Worm (Caenorhabditis elegans) whole organism, L4 larva: ENCODE measurements around the gene Y53C12A.7.

Experiments used
- F10B5.3 ChIP-seq: sonication (generic microtip); optimal IDR thresholded peaks from 2 replicates; lab custom pipeline; 2016; ENCODE audit warnings: mild to moderate bottlenecking, missing genetic modification characterization, missing compliant biosample characterization
- F37D6.2 ChIP-seq: sonication (generic microtip); optimal IDR thresholded peaks from 2 replicates; lab custom pipeline; 2016; ENCODE audit warnings: mild to moderate bottlenecking, missing genetic modification characterization, missing compliant biosample characterization
- T26A8.4 ChIP-seq: fragments of 200-800 bp; sonication (Bioruptor generic); IDR thresholded peaks from 2 replicates; pipeline ENCODE4 v1.3.6; 2022; ENCODE audit warnings: missing genetic modification characterization, missing compliant biosample characterization
- Y105C5A.15 ChIP-seq: fragments of 200-800 bp; sonication (Bioruptor generic); IDR thresholded peaks from 2 replicates; pipeline ENCODE4 v1.3.6; 2022; ENCODE audit warnings: missing genetic modification characterization, missing compliant biosample characterization
- Y48G9A.11 ChIP-seq: fragments of 200-800 bp; sonication (Bioruptor generic); IDR thresholded peaks from 2 replicates; pipeline ENCODE4 v1.3.6; 2022; ENCODE audit warnings: missing genetic modification reagents, missing genetic modification characterization, missing compliant biosample characterization
- ZK337.2 ChIP-seq: fragments of 200-800 bp; sonication (Bioruptor generic); IDR thresholded peaks from 2 replicates; pipeline ENCODE4 v1.3.6; 2022; ENCODE audit warnings: missing genetic modification reagents, missing genetic modification characterization, missing compliant biosample characterization
- aha-1 ChIP-seq: fragments of 150-350 bp; peaks from one replicate; lab custom pipeline; 2014; ENCODE audit warnings: missing biosample characterization, missing genetic modification characterization
- arid-1 ChIP-seq: fragments of 200-800 bp; sonication (Bioruptor generic); conservative IDR thresholded peaks from 2 replicates; pipeline ENCODE4 v1.3.6; 2022; ENCODE audit warnings: missing genetic modification reagents, missing genetic modification characterization, missing compliant biosample characterization
- ceh-44 ChIP-seq: fragments of 200-800 bp; sonication (Bioruptor generic); IDR thresholded peaks from 2 replicates; pipeline ENCODE4 v1.3.6; 2022; ENCODE audit warnings: missing genetic modification reagents, missing genetic modification characterization, missing compliant biosample characterization
- ceh-62 ChIP-seq: sonication (generic microtip); optimal IDR thresholded peaks from 2 replicates; lab custom pipeline; 2017; ENCODE audit warnings: missing biosample characterization, missing genetic modification characterization
- daf-16 ChIP-seq, 3 experiments: sonication (generic microtip); optimal IDR thresholded peaks; 2 replicates each; lab custom pipeline; 2016 to 2017; ENCODE audit warnings: missing genetic modification characterization in 3 of 3, missing genetic modification reagents in 3 of 3, mild to moderate bottlenecking in 2 of 3, missing compliant biosample characterization in 2 of 3, missing biosample characterization in 1 of 3, moderate library complexity in 1 of 3
- daf-19 ChIP-seq: fragments of 200-800 bp; sonication (Bioruptor generic); conservative IDR thresholded peaks from 2 replicates; pipeline ENCODE4 v1.3.6; 2022; ENCODE audit warnings: missing genetic modification characterization, missing compliant biosample characterization
- dmd-6 ChIP-seq: fragments of 200-800 bp; sonication (Bioruptor generic); IDR thresholded peaks from 2 replicates; pipeline ENCODE4 v1.3.6; 2022; ENCODE audit warnings: missing genetic modification reagents, missing genetic modification characterization, missing compliant biosample characterization
- duxl-1 ChIP-seq: sonication (generic microtip); optimal IDR thresholded peaks from 2 replicates; lab custom pipeline; 2016; ENCODE audit warnings: mild to moderate bottlenecking, missing genetic modification characterization, moderate library complexity, missing compliant biosample characterization; ENCODE audit not compliant: poor library complexity
- dve-1 ChIP-seq: sonication (generic microtip); optimal IDR thresholded peaks from 2 replicates; lab custom pipeline; 2017; ENCODE audit warnings: antibody characterized with exemption, mild to moderate bottlenecking, missing genetic modification characterization, missing compliant biosample characterization; ENCODE audit not compliant: insufficient read depth
- egl-27 ChIP-seq: sonication (generic microtip); optimal IDR thresholded peaks from 3 replicates; lab custom pipeline; 2017; ENCODE audit warnings: missing biosample characterization, missing genetic modification reagents, missing genetic modification characterization
- egl-43 ChIP-seq: fragments of 200-800 bp; sonication (Bioruptor generic); IDR thresholded peaks from 2 replicates; pipeline ENCODE4 v1.3.6; 2022; ENCODE audit warnings: missing genetic modification reagents, missing genetic modification characterization, missing compliant biosample characterization
- fkh-10 ChIP-seq: fragments of 150-350 bp; optimal IDR thresholded peaks from 2 replicates; lab custom pipeline; 2014; ENCODE audit warnings: missing biosample characterization, missing genetic modification reagents, missing genetic modification characterization
- hlh-11 ChIP-seq: fragments of 200-800 bp; sonication (Bioruptor generic); optimal IDR thresholded peaks from 2 replicates; lab custom pipeline; 2018; ENCODE audit warnings: mild to moderate bottlenecking, missing genetic modification characterization, missing compliant biosample characterization
- hmg-1.1 ChIP-seq: fragments of 200-800 bp; sonication (Bioruptor generic); IDR thresholded peaks from 2 replicates; pipeline ENCODE4 v1.3.6; 2022; ENCODE audit warnings: missing genetic modification reagents, missing genetic modification characterization, missing compliant biosample characterization
- lin-38 ChIP-seq: fragments of 200-800 bp; sonication (Bioruptor generic); IDR thresholded peaks from 2 replicates; pipeline ENCODE4 v1.3.6; 2022; ENCODE audit warnings: missing genetic modification reagents, missing genetic modification characterization, missing compliant biosample characterization
- lin-39 ChIP-seq: fragments of 150-350 bp; optimal IDR thresholded peaks from 2 replicates; lab custom pipeline; 2014; ENCODE audit warnings: missing biosample characterization, missing genetic modification reagents, missing genetic modification characterization
- lsy-2 ChIP-seq, 2 experiments: fragments of 150-350 bp in 1 of 2; sonication (generic microtip) in 1 of 2; optimal IDR thresholded peaks; 2 replicates each; lab custom pipeline; 2014 to 2017; ENCODE audit warnings: missing biosample characterization in 2 of 2, missing genetic modification characterization in 2 of 2
- mdt-29 ChIP-seq: fragments of 200-800 bp; sonication (Bioruptor generic); IDR thresholded peaks from 2 replicates; pipeline ENCODE4 v1.3.6; 2022; ENCODE audit warnings: missing genetic modification reagents, missing genetic modification characterization, missing compliant biosample characterization
- nhr-10 ChIP-seq: fragments of 150-350 bp; optimal IDR thresholded peaks from 2 replicates; lab custom pipeline; 2014; ENCODE audit warnings: missing biosample characterization, missing genetic modification characterization
- nhr-102 ChIP-seq: sonication (generic microtip); optimal IDR thresholded peaks from 2 replicates; lab custom pipeline; 2016; ENCODE audit warnings: mild to moderate bottlenecking, missing genetic modification characterization, moderate library complexity, missing compliant biosample characterization
- nhr-28 ChIP-seq: fragments of 150-350 bp; optimal IDR thresholded peaks from 2 replicates; lab custom pipeline; 2014; ENCODE audit warnings: missing biosample characterization, missing genetic modification characterization
- nhr-48 ChIP-seq: sonication (generic microtip); optimal IDR thresholded peaks from 2 replicates; lab custom pipeline; 2016; ENCODE audit warnings: mild to moderate bottlenecking, missing genetic modification characterization, missing compliant biosample characterization
- nhr-77 ChIP-seq: fragments of 150-350 bp; optimal IDR thresholded peaks from 2 replicates; lab custom pipeline; 2014; ENCODE audit warnings: missing biosample characterization, missing genetic modification characterization
- pqm-1 ChIP-seq: sonication (generic microtip); optimal IDR thresholded peaks from 2 replicates; lab custom pipeline; 2017; ENCODE audit warnings: missing biosample characterization, missing genetic modification characterization
- skn-1 ChIP-seq: fragments of 150-350 bp; optimal IDR thresholded peaks from 2 replicates; lab custom pipeline; 2014; ENCODE audit warnings: missing biosample characterization, missing genetic modification characterization
- unc-62 ChIP-seq, 3 experiments: fragments of 150-350 bp in 1 of 3; sonication (generic microtip); optimal IDR thresholded peaks in 2 of 3; peaks in 1 of 3; 1 replicate in 1 of 3; 2 replicates in 2 of 3; lab custom pipeline; 2014 to 2017; ENCODE audit warnings: missing biosample characterization in 3 of 3, missing genetic modification characterization in 3 of 3, missing genetic modification reagents in 3 of 3, missing genotype in 1 of 3
- vab-7 ChIP-seq: fragments of 200-800 bp; sonication (Bioruptor generic); IDR thresholded peaks from 2 replicates; pipeline ENCODE4 v1.3.6; 2022; ENCODE audit warnings: missing genetic modification reagents, missing genetic modification characterization, missing compliant biosample characterization
- zip-2 ChIP-seq: fragments of 150-350 bp; optimal IDR thresholded peaks from 2 replicates; lab custom pipeline; 2014; ENCODE audit warnings: missing biosample characterization, missing genetic modification characterization
- ztf-7 ChIP-seq: fragments of 150-350 bp; optimal IDR thresholded peaks from 2 replicates; lab custom pipeline; 2014; ENCODE audit warnings: missing biosample characterization, missing genetic modification characterization

Y53C12A.7 gene

ce11 chrII:9674678-9675077 is 25.7 kb upstream of the Y53C12A.7 start, which contains the start of gene arc-1:
Gene arc-1 (plus strand): TSS chrII:9674978.
- no peak for TF ChIP-seq fkh-10 (GFP tag; lab: Kevin White, UChicago)
- TF ChIP-seq ceh-62 (tag; lab: Kevin White, UChicago): no peak

DNA sequence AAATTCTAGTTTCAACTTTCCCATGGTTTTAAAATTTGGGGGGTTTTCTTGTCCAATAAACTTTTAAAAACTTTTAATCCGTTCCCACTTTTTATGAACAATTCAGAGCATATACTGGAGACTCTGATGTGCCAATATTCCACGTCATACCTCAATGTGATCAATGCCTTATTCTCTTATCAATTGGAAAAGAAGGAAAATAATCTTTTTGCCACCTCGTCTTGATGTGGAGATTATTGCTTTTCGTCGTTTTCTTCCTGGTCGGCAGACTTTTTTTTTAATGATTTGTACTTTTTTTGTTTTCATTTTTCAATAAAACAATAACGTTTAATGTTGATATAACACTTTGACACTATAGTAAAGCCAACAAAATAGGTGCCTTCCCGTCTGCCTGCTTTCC is 22.9 kb upstream of the Y53C12A.7 start:
- TF ChIP-seq ztf-7 (tag; lab: Kevin White, UChicago) (no peak), dmd-6 (GFP tag; lab: Robert Waterston, UW) (peak; percentile 19; the same call in 1 of the 2 replicates), nhr-102 (tag; lab: Kevin White, UChicago) (no peak), nhr-28 (tag; lab: Kevin White, UChicago) (peak; percentile 5), mdt-29 (GFP tag; lab: Robert Waterston, UW) (no peak), nhr-77 (tag; lab: Kevin White, UChicago) (peak; percentile 7), dve-1 (tag; lab: Kevin White, UChicago) (peak; percentile 56), lsy-2 (tag; optimal IDR thresholded peaks at IDR 0.05; lab: Kevin White, UChicago) (peak in 1 of 2 experiments; percentile 21), daf-16 (GFP tag; optimal IDR thresholded peaks at IDR 0.05; lab: Kevin White, UChicago) (no peak), daf-16 (tag; optimal IDR thresholded peaks at IDR 0.05; lab: Kevin White, UChicago) (peak; percentile 24), pqm-1 (peak; percentile 90), egl-43 (no peak)

- TF ChIP-seq aha-1 (tag; lab: Kevin White, UChicago) (peak; percentile 7), ztf-7 (tag; lab: Kevin White, UChicago) (no peak), lsy-2 (tag; optimal IDR thresholded peaks at IDR 0.05; lab: Kevin White, UChicago) (peak in 1 of 2 experiments; percentile 5), nhr-48 (tag; lab: Kevin White, UChicago) (no peak), hmg-1.1 (GFP tag; lab: Robert Waterston, UW) (0 out of 2 replicates have a peak, but pooled peaks have one; percentile 28), pqm-1 (no peak), Y48G9A.11 (GFP tag; lab: Robert Waterston, UW) (no peak), daf-16 (GFP tag; optimal IDR thresholded peaks at IDR 0.05; lab: Kevin White, UChicago) (no peak), daf-16 (tag; optimal IDR thresholded peaks at IDR 0.05; lab: Kevin White, UChicago) (no peak)
These were observed 20.5 kb upstream of the Y53C12A.7 start for ce11 chrII:9679842-9680241.

- TF ChIP-seq lin-38 (GFP tag; lab: Robert Waterston, UW) (no peak), ZK337.2 (GFP tag; lab: Robert Waterston, UW) (no peak), ceh-44 (GFP tag; lab: Robert Waterston, UW) (no peak), hlh-11 (tag; lab: Kevin White, UChicago) (no peak), zip-2 (tag; lab: Kevin White, UChicago) (no peak), nhr-102 (tag; lab: Kevin White, UChicago) (no peak), lin-39 (no peak), ztf-7 (tag; lab: Kevin White, UChicago) (no peak), arid-1 (GFP tag; lab: Robert Waterston, UW) (no peak), duxl-1 (no peak)
These were observed 19.9 kb upstream of the Y53C12A.7 start, which contains the start of gene ZK1320.13 for ce11 chrII:9680493-9680892. Gene ZK1320.13 (plus strand): TSS chrII:9680793.

DNA sequence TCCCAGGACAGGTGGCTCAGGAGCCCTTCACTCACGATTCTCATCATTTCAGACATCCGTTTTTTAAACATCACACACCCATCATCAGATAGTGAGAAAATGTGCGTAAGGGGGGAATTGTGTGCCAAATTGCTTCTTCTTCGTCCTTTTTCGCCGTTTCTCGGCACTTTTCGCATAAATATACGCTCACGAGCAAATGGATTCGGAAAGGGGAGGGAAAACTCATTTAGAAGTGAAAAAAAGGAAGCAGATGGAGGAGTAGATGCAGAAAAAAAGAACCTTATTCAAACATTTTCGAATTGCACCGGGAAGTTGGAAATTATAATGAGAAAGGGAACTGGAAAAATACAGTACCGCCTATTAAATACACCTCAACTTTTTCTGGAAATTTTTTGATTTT is 18.3 kb upstream of the Y53C12A.7 start:
- TF ChIP-seq fkh-10 (GFP tag; lab: Kevin White, UChicago) (peak; percentile 18), mdt-29 (GFP tag; lab: Robert Waterston, UW) (no peak), Y105C5A.15 (GFP tag; lab: Robert Waterston, UW) (no peak)

ce11 chrII:9684175-9684574 is 16.2 kb upstream of the Y53C12A.7 start:
- TF ChIP-seq vab-7: no peak
- TF ChIP-seq F37D6.2 (tag; lab: Kevin White, UChicago): no peak
- TF ChIP-seq egl-27 (tag; lab: Kevin White, UChicago): no peak
- no peak for TF ChIP-seq daf-19
- TF ChIP-seq F10B5.3 (tag; lab: Kevin White, UChicago): no peak
- 0 out of 2 replicates have a peak, but pooled peaks have one; percentile 24 for TF ChIP-seq T26A8.4 (GFP tag; lab: Robert Waterston, UW)
- TF ChIP-seq unc-62 (GFP tag; optimal IDR thresholded peaks at IDR 0.05 in 1 of 2; lab: Kevin White, UChicago): peak in 1 of 2 experiments; percentile 52
- TF ChIP-seq unc-62 (tag; optimal IDR thresholded peaks at IDR 0.05; lab: Kevin White, UChicago): no peak
- no peak for TF ChIP-seq skn-1 (tag; lab: Kevin White, UChicago)
- no peak for TF ChIP-seq nhr-10 (tag; lab: Kevin White, UChicago)
- TF ChIP-seq lin-39: no peak
